Fruit fly (Drosophila melanogaster) whole organism, pupa: ENCODE data around the gene PolrMT.

Experiments
- CG13204 ChIP-seq: fragments of 200-800 bp; sonication (Bioruptor generic); optimal IDR thresholded peaks from 2 replicates; lab custom pipeline; 2018; ENCODE audit warnings: missing biosample characterization, mild to moderate bottlenecking, missing genetic modification characterization, moderate library complexity
- CG32121 ChIP-seq: fragments of 200-800 bp; sonication (Bioruptor generic); IDR thresholded peaks from 2 replicates; pipeline ENCODE4 v1.3.6; 2022; ENCODE audit warnings: missing biosample characterization, missing genetic modification characterization
- CG4496 ChIP-seq: fragments of 200-800 bp; sonication (Bioruptor generic); IDR thresholded peaks from 3 replicates; pipeline ENCODE4 v1.3.6; 2022; ENCODE audit warnings: missing biosample characterization, missing genetic modification characterization
- CG8301 ChIP-seq: fragments of 200-800 bp; sonication (Bioruptor generic); optimal IDR thresholded peaks from 2 replicates; lab custom pipeline; 2018; ENCODE audit warnings: missing biosample characterization, mild to moderate bottlenecking, missing genetic modification characterization
- CG9948 ChIP-seq: fragments of 200-800 bp; sonication (Bioruptor generic); optimal IDR thresholded peaks from 2 replicates; lab custom pipeline; 2018; ENCODE audit warnings: missing biosample characterization, mild to moderate bottlenecking, missing genetic modification characterization, moderate library complexity
- D1 ChIP-seq: fragments of 200-800 bp; sonication (Bioruptor generic); optimal IDR thresholded peaks from 2 replicates; lab custom pipeline; 2018; ENCODE audit warnings: missing biosample characterization, mild to moderate bottlenecking, missing genetic modification characterization, moderate library complexity
- EcR ChIP-seq: fragments of 200-800 bp; sonication (Bioruptor generic); optimal IDR thresholded peaks from 3 replicates; lab custom pipeline; 2019; ENCODE audit warnings: missing biosample characterization, missing genetic modification characterization, mild to moderate bottlenecking, moderate library complexity, missing genetic modification reagents
- Pif1A ChIP-seq: fragments of 200-800 bp; sonication (Bioruptor generic); optimal IDR thresholded peaks from 3 replicates; lab custom pipeline; 2016; ENCODE audit warnings: missing biosample characterization, missing genetic modification characterization
- Snoo ChIP-seq: fragments of 200-800 bp; sonication (Bioruptor generic); optimal IDR thresholded peaks from 3 replicates; lab custom pipeline; 2017; ENCODE audit warnings: missing biosample characterization, mild to moderate bottlenecking, missing genetic modification characterization, inconsistent platforms
- fd96Ca ChIP-seq: fragments of 200-800 bp; sonication (Bioruptor generic); IDR thresholded peaks from 3 replicates; pipeline ENCODE4 v1.3.6; 2022; ENCODE audit warnings: missing biosample characterization, missing genetic modification characterization
- gl ChIP-seq: fragments of 200-800 bp; sonication (Bioruptor generic); optimal IDR thresholded peaks from 2 replicates; lab custom pipeline; 2018; ENCODE audit warnings: missing biosample characterization, mild to moderate bottlenecking, missing genetic modification characterization

dm6 chr2L:1065038-1065437 is 43.1 kb downstream of the PolrMT start:
- TF ChIP-seq EcR = peak; percentile 57
- TF ChIP-seq CG9948 (tag; lab: Kevin White, UChicago) = peak; percentile 84
- peak; percentile 80 for TF ChIP-seq fd96Ca (GFP tag; lab: Robert Waterston, UW)
- TF ChIP-seq CG4496 (GFP tag; lab: Robert Waterston, UW) = peak; percentile 83
- peak; percentile 69 for TF ChIP-seq gl (tag; lab: Kevin White, UChicago)
- peak; percentile 78 for TF ChIP-seq Snoo (tag; lab: Kevin White, UChicago)
- peak; percentile 28; the same call in 1 of the 2 replicates for TF ChIP-seq CG32121 (GFP tag; lab: Robert Waterston, UW)
- TF ChIP-seq CG8301 (tag; lab: Kevin White, UChicago) = peak; percentile 71
- TF ChIP-seq Pif1A (GFP tag; lab: Kevin White, UChicago) = peak; percentile 80
- TF ChIP-seq D1 (tag; lab: Kevin White, UChicago) = no peak
- peak; percentile 60 for TF ChIP-seq CG13204 (GFP tag; lab: Kevin White, UChicago)
